Worm (Caenorhabditis elegans): ENCODE measurements around the gene mrps-25.

The mrps-25 gene

ce11 chrIV:1056263-1056942 lies at the start of gene mrps-25, which contains the start of gene Y55F3AM.13:
TSS of gene mrps-25 (plus strand) at chrIV:1056892.
TSS of gene Y55F3AM.13 (minus strand) at chrIV:1056313.
- TF ChIP-seq ztf-11 (tag; optimal IDR thresholded peaks at IDR 0.05) (no peak), ces-1 (GFP tag; optimal IDR thresholded peaks at IDR 0.05) (peak; percentile 73), lsy-2 (tag; optimal IDR thresholded peaks at IDR 0.05) (peak; percentile 8), nhr-237 (tag; optimal IDR thresholded peaks at IDR 0.05) (peak; percentile 28)

- TF ChIP-seq ztf-11 (tag; optimal IDR thresholded peaks at IDR 0.05), result peak; percentile 11
- TF ChIP-seq hlh-1 (tag; optimal IDR thresholded peaks at IDR 0.05), result no peak
- TF ChIP-seq M03D4.4 (tag; optimal IDR thresholded peaks at IDR 0.05), result no peak
- peak; percentile 4 for TF ChIP-seq mep-1 (tag; optimal IDR thresholded peaks at IDR 0.05)
- peak; percentile 19 for TF ChIP-seq lsy-2 (tag; optimal IDR thresholded peaks at IDR 0.05)
- peak; percentile 46 for TF ChIP-seq lin-13 (tag; optimal IDR thresholded peaks at IDR 0.05)
- no peak for TF ChIP-seq flh-1 (GFP tag; optimal IDR thresholded peaks at IDR 0.05)
- TF ChIP-seq cnd-1 (tag; optimal IDR thresholded peaks at IDR 0.05), result no peak
- TF ChIP-seq sptf-1 (tag; optimal IDR thresholded peaks at IDR 0.05), result peak; percentile 30
- peak; percentile 33 for TF ChIP-seq ces-1 (GFP tag; optimal IDR thresholded peaks at IDR 0.05)
- TF ChIP-seq ceh-83 (GFP tag; optimal IDR thresholded peaks at IDR 0.05), result no peak
- no peak for TF ChIP-seq pha-4 (tag; optimal IDR thresholded peaks at IDR 0.05)
- no peak for TF ChIP-seq mls-2 (tag; optimal IDR thresholded peaks at IDR 0.05)
- no peak for TF ChIP-seq drap-1 (GFP tag; optimal IDR thresholded peaks at IDR 0.05)
- no peak for TF ChIP-seq nhr-28 (tag; optimal IDR thresholded peaks at IDR 0.05)
- no peak for TF ChIP-seq elt-3 (tag; optimal IDR thresholded peaks at IDR 0.05)
These were observed 47.1 kb upstream of the mrps-25 start, which contains the start of gene Y55F3AM.9 for ce11 chrIV:1009546-1009945. TSS of gene Y55F3AM.9 (minus strand) at chrIV:1009734.

- no peak for TF ChIP-seq blmp-1 (tag; optimal IDR thresholded peaks at IDR 0.05)
- no peak for TF ChIP-seq unc-39 (tag; optimal IDR thresholded peaks at IDR 0.05)
- no peak for TF ChIP-seq M03D4.4 (tag; optimal IDR thresholded peaks at IDR 0.05)
- no peak for TF ChIP-seq ceh-39 (tag; optimal IDR thresholded peaks at IDR 0.05)
- no peak for TF ChIP-seq sem-2 (GFP tag; optimal IDR thresholded peaks at IDR 0.05)
- no peak for TF ChIP-seq lin-13 (tag; optimal IDR thresholded peaks at IDR 0.05)
- no peak for TF ChIP-seq pha-4 (tag; optimal IDR thresholded peaks at IDR 0.05)
These were observed 46.5 kb upstream of the mrps-25 start, which contains the start of gene atg-3 for ce11 chrIV:1010212-1010611. TSS of gene atg-3 (plus strand) at chrIV:1010512.

ce11 chrIV:1011776-1012175 lies 44.9 kb upstream of the mrps-25 start:
- no peak for TF ChIP-seq bed-3 (GFP tag; optimal IDR thresholded peaks at IDR 0.05)
- TF ChIP-seq unc-120 (tag; optimal IDR thresholded peaks at IDR 0.05; ENCODE audit: poor library complexity, severe bottlenecking), result no peak
- TF ChIP-seq unc-62 (GFP tag; optimal IDR thresholded peaks at IDR 0.05), result no peak
- TF ChIP-seq ham-2 (GFP tag; optimal IDR thresholded peaks at IDR 0.05), result no peak
- TF ChIP-seq sptf-1 (tag; optimal IDR thresholded peaks at IDR 0.05), result no peak

ce11 chrIV:1012447-1012846 lies 44.2 kb upstream of the mrps-25 start, which contains the start of gene rbm-39:
TSS of gene rbm-39 (plus strand) at chrIV:1012624.
- TF ChIP-seq mep-1 (tag; optimal IDR thresholded peaks at IDR 0.05) (peak; percentile 82), nhr-2 (tag; optimal IDR thresholded peaks at IDR 0.05) (no peak), drap-1 (GFP tag; optimal IDR thresholded peaks at IDR 0.05) (no peak), nhr-12 (tag; optimal IDR thresholded peaks at IDR 0.05) (no peak), lsy-2 (tag; optimal IDR thresholded peaks at IDR 0.05) (peak; percentile 82), pha-4 (tag; optimal IDR thresholded peaks at IDR 0.05) (peak; percentile 74), ceh-43 (GFP tag; optimal IDR thresholded peaks at IDR 0.05) (no peak), mls-2 (tag; optimal IDR thresholded peaks at IDR 0.05) (no peak), lin-13 (tag; optimal IDR thresholded peaks at IDR 0.05) (peak; percentile 80), sem-2 (GFP tag; optimal IDR thresholded peaks at IDR 0.05) (no peak), ces-1 (GFP tag; optimal IDR thresholded peaks at IDR 0.05) (peak; percentile 97), hlh-1 (tag; optimal IDR thresholded peaks at IDR 0.05) (peak; percentile 15), elt-3 (tag; optimal IDR thresholded peaks at IDR 0.05) (no peak), ceh-39 (tag; optimal IDR thresholded peaks at IDR 0.05) (peak; percentile 77), lin-32 (GFP tag; optimal IDR thresholded peaks at IDR 0.05) (no peak), unc-62 (GFP tag; optimal IDR thresholded peaks at IDR 0.05) (no peak), unc-120 (tag; optimal IDR thresholded peaks at IDR 0.05; ENCODE audit: poor library complexity, severe bottlenecking) (peak; percentile 7), zip-8 (tag; optimal IDR thresholded peaks at IDR 0.05) (no peak), elt-1 (tag; optimal IDR thresholded peaks at IDR 0.05; ENCODE audit: borderline replicate concordance, insufficient read depth) (no peak), nhr-237 (tag; optimal IDR thresholded peaks at IDR 0.05) (peak; percentile 50), tbx-8 (GFP tag; optimal IDR thresholded peaks at IDR 0.05) (no peak)
